Worm (Caenorhabditis elegans): ENCODE results near the gene K10H10.4.

K10H10.4 gene

ce11 chrII:14501447-14501846, 1.2 kb downstream of the K10H10.4 start, which contains the start of gene K10H10.5:
TSS of gene K10H10.5 (plus strand) at chrII:14501747.
- TF ChIP-seq B0310.2 (tag; optimal IDR thresholded peaks at IDR 0.05) = no peak
- TF ChIP-seq tbx-11 (GFP tag; IDR thresholded peaks at IDR 0.05) = no peak

- TF ChIP-seq F13C5.2 (tag; optimal IDR thresholded peaks at IDR 0.05) = no peak
- no peak for TF ChIP-seq ets-7 (tag; optimal IDR thresholded peaks at IDR 0.05)
- no peak for TF ChIP-seq ceh-13 (GFP tag; optimal IDR thresholded peaks at IDR 0.05)
- TF ChIP-seq hnd-1 (tag; optimal IDR thresholded peaks at IDR 0.05) = no peak
- no peak for TF ChIP-seq ama-1 (optimal IDR thresholded peaks at IDR 0.05)
- TF ChIP-seq B0310.2 (tag; optimal IDR thresholded peaks at IDR 0.05) = no peak
- no peak for TF ChIP-seq tbx-37 (GFP tag; conservative IDR thresholded peaks at IDR 0.05)
- TF ChIP-seq hmg-4 (GFP tag; optimal IDR thresholded peaks at IDR 0.05) = no peak
- TF ChIP-seq sea-1 (GFP tag; conservative IDR thresholded peaks at IDR 0.05) = no peak
- TF ChIP-seq tra-4 (tag; optimal IDR thresholded peaks at IDR 0.05) = no peak
Observed at ce11 chrII:14502997-14503396, 2.8 kb downstream of the K10H10.4 start, which contains the start of gene K10H10.6. TSS of gene K10H10.6 (plus strand) at chrII:14503297.

ce11 chrII:14506245-14506644, 6.0 kb downstream of the K10H10.4 start, which contains the start of gene K10H10.12:
TSS of gene K10H10.12 (minus strand) at chrII:14506345.
- TF ChIP-seq tbx-37 (GFP tag; conservative IDR thresholded peaks at IDR 0.05) (no peak), ets-7 (tag; optimal IDR thresholded peaks at IDR 0.05) (no peak), B0310.2 (tag; optimal IDR thresholded peaks at IDR 0.05) (no peak), aly-1 (tag; optimal IDR thresholded peaks at IDR 0.05) (no peak), pes-1 (GFP tag; IDR thresholded peaks at IDR 0.05) (no peak), F13C5.2 (tag; optimal IDR thresholded peaks at IDR 0.05) (no peak), ama-1 (optimal IDR thresholded peaks at IDR 0.05) (no peak), flt-1 (GFP tag; IDR thresholded peaks at IDR 0.05) (no peak)

- TF ChIP-seq ceh-13 (GFP tag; optimal IDR thresholded peaks at IDR 0.05) (no peak), hmg-4 (GFP tag; optimal IDR thresholded peaks at IDR 0.05) (no peak), ets-7 (tag; optimal IDR thresholded peaks at IDR 0.05) (no peak), ama-1 (optimal IDR thresholded peaks at IDR 0.05) (no peak), B0310.2 (tag; optimal IDR thresholded peaks at IDR 0.05) (no peak), F13C5.2 (tag; optimal IDR thresholded peaks at IDR 0.05) (no peak), ceh-36 (tag; optimal IDR thresholded peaks at IDR 0.05) (no peak), tbx-11 (GFP tag; IDR thresholded peaks at IDR 0.05) (no peak)
Observed at ce11 chrII:14507563-14507962, 7.3 kb downstream of the K10H10.4 start, which contains the start of the genes K10H10.7 and K10H10.10. TSS of gene K10H10.7 (minus strand) at chrII:14507663. TSS of gene K10H10.10 (plus strand) at chrII:14507766.

DNA sequence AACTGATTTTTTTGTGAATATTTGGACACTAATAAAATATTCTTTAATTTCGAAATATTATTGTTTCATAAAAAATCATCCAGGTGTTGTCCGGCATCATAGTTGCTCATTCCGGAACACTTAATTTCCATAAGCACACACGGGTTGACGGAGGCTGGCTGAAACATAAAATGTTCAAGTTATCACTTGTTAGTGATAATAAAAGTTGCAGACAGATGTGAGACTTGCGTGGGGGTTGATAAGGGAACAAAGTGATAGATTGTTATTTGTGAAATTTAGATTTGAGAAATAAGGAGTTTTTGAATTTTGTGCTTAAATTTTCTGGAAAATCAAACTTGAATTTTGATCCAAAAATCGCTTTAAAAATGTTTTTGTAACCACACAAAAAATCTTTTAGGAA, 9.9 kb downstream of the K10H10.4 start:
- TF ChIP-seq hmbx-1 (tag; optimal IDR thresholded peaks at IDR 0.05) = no peak
- TF ChIP-seq scrt-1 (GFP tag; IDR thresholded peaks at IDR 0.05) = no peak
- no peak for TF ChIP-seq hmg-4 (GFP tag; optimal IDR thresholded peaks at IDR 0.05)
- TF ChIP-seq B0310.2 (tag; optimal IDR thresholded peaks at IDR 0.05) = no peak
- TF ChIP-seq ets-7 (tag; optimal IDR thresholded peaks at IDR 0.05) = no peak
- no peak for TF ChIP-seq F13C5.2 (tag; optimal IDR thresholded peaks at IDR 0.05)
- no peak for TF ChIP-seq tbx-11 (GFP tag; IDR thresholded peaks at IDR 0.05)
- no peak for TF ChIP-seq flt-1 (GFP tag; IDR thresholded peaks at IDR 0.05)
- TF ChIP-seq ama-1 (optimal IDR thresholded peaks at IDR 0.05) = no peak
- TF ChIP-seq aly-1 (tag; optimal IDR thresholded peaks at IDR 0.05) = no peak
- TF ChIP-seq hnd-1 (tag; optimal IDR thresholded peaks at IDR 0.05) = no peak
- no peak for TF ChIP-seq ceh-36 (tag; optimal IDR thresholded peaks at IDR 0.05)
- no peak for TF ChIP-seq tbx-37 (GFP tag; conservative IDR thresholded peaks at IDR 0.05)
- no peak for TF ChIP-seq tra-4 (tag; optimal IDR thresholded peaks at IDR 0.05)
- TF ChIP-seq sea-1 (GFP tag; conservative IDR thresholded peaks at IDR 0.05) = no peak
- no peak for TF ChIP-seq ceh-13 (GFP tag; optimal IDR thresholded peaks at IDR 0.05)
- no peak for TF ChIP-seq pes-1 (GFP tag; IDR thresholded peaks at IDR 0.05)

ce11 chrII:14511189-14511588, 11.0 kb downstream of the K10H10.4 start, which contains the start of gene K10H10.13:
TSS of gene K10H10.13 (minus strand) at chrII:14511289.
- no peak for TF ChIP-seq ceh-36 (tag; optimal IDR thresholded peaks at IDR 0.05)

DNA sequence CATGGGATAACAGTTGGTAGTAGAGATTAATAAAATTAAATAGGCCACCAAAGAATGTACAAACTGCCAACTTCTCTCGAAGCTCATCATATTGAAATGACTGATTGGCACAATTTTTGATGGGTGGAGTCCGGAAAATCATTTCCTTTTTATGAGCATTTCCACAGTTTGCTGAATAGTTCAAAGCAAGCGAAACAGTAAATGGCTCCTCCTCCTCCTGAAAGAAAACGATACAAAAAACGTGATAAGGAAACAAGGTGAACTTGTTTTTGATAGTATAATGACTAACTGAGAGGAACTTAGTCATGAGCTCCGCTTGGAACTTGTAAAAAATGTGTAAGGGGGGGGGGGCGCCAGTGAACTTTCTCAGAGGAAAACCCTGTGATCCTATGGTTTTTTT, 14.8 kb downstream of the K10H10.4 start, which contains the start of gene K10H10.9:
Gene K10H10.9, minus strand, starts transcription at position 101 of the 400 bp plus-strand sequence.
- TF ChIP-seq sea-1 (GFP tag; conservative IDR thresholded peaks at IDR 0.05) (no peak), ets-7 (tag; optimal IDR thresholded peaks at IDR 0.05) (no peak), tbx-11 (GFP tag; IDR thresholded peaks at IDR 0.05) (no peak), pes-1 (GFP tag; IDR thresholded peaks at IDR 0.05) (no peak), ama-1 (optimal IDR thresholded peaks at IDR 0.05) (no peak), ceh-13 (GFP tag; optimal IDR thresholded peaks at IDR 0.05) (no peak), tra-4 (tag; optimal IDR thresholded peaks at IDR 0.05) (no peak), hmbx-1 (tag; optimal IDR thresholded peaks at IDR 0.05) (no peak), hmg-4 (GFP tag; optimal IDR thresholded peaks at IDR 0.05) (no peak), flt-1 (GFP tag; IDR thresholded peaks at IDR 0.05) (no peak), F13C5.2 (tag; optimal IDR thresholded peaks at IDR 0.05) (no peak), tbx-37 (GFP tag; conservative IDR thresholded peaks at IDR 0.05) (no peak), ceh-36 (tag; optimal IDR thresholded peaks at IDR 0.05) (no peak), B0310.2 (tag; optimal IDR thresholded peaks at IDR 0.05) (no peak), hnd-1 (tag; optimal IDR thresholded peaks at IDR 0.05) (no peak), aly-1 (tag; optimal IDR thresholded peaks at IDR 0.05) (no peak), scrt-1 (GFP tag; IDR thresholded peaks at IDR 0.05) (no peak)

DNA sequence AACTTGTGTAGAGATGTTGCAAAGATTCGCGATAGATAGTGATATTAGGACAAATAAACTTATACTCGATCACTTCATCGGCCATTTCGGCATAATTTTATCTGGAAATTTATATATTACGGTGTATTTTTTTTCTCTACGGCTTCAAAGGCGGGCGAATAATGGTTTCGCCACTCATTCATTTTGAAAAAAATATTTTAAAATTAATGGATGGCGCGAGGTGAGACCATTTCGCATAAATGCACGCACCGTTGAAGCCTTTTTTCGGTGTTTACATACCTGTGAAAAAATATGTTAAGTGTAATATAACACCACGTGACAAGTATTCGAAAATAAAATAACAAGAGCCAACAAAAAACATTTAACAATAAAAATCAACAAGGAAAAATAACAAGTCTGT, 21.8 kb downstream of the K10H10.4 start, which contains the start of gene btb-19:
Gene btb-19, minus strand, starts transcription at position 101 of the 400 bp plus-strand sequence.
- TF ChIP-seq B0310.2 (tag; optimal IDR thresholded peaks at IDR 0.05) (no peak), ceh-36 (tag; optimal IDR thresholded peaks at IDR 0.05) (no peak)

All from whole organism, early embryonic.